Fruit fly (Drosophila melanogaster): ENCODE measurements around the gene atk.

The atk gene

dm6 chr3L:20410780-20411179, 53.9 kb downstream of the atk start:
- TF ChIP-seq sd (tag; optimal IDR thresholded peaks at IDR 0.05) (peak; percentile 26), NC2β (GFP tag; optimal IDR thresholded peaks at IDR 0.05) (no peak), Oaz (GFP tag; IDR thresholded peaks at IDR 0.05) (no peak), Ssrp (tag; optimal IDR thresholded peaks at IDR 0.05) (no peak), Tbp (GFP tag; optimal IDR thresholded peaks at IDR 0.05) (no peak), Dp (GFP tag; optimal IDR thresholded peaks at IDR 0.05) (no peak), onecut (GFP tag; IDR thresholded peaks at IDR 0.05) (no peak), Hey (tag; optimal IDR thresholded peaks at IDR 0.05) (no peak), GATAe (GFP tag; conservative IDR thresholded peaks at IDR 0.05) (no peak), Dref (GFP tag; IDR thresholded peaks at IDR 0.05) (no peak), CG12071 (GFP tag; optimal IDR thresholded peaks at IDR 0.05) (no peak), repo (GFP tag; optimal IDR thresholded peaks at IDR 0.05) (no peak), CG2712 (tag; optimal IDR thresholded peaks at IDR 0.05) (no peak), ato (GFP tag; IDR thresholded peaks at IDR 0.05; ENCODE audit: partially characterized antibody) (no peak), CG12155 (GFP tag; optimal IDR thresholded peaks at IDR 0.05) (no peak), Meics (GFP tag; optimal IDR thresholded peaks at IDR 0.05) (peak; percentile 8), CG18011 (GFP tag; optimal IDR thresholded peaks at IDR 0.05) (no peak), klu (GFP tag; IDR thresholded peaks at IDR 0.05) (no peak), CG11247 (GFP tag; IDR thresholded peaks at IDR 0.05) (no peak), Hr39 (optimal IDR thresholded peaks at IDR 0.05) (no peak), br (optimal IDR thresholded peaks at IDR 0.05) (no peak), B-H2 (GFP tag; optimal IDR thresholded peaks at IDR 0.05) (peak; percentile 24), exex (tag; optimal IDR thresholded peaks at IDR 0.05) (peak; percentile 53), sug (tag; optimal IDR thresholded peaks at IDR 0.05) (no peak), Blimp-1 (GFP tag; optimal IDR thresholded peaks at IDR 0.05) (no peak), CG1792 (GFP tag; optimal IDR thresholded peaks at IDR 0.05) (no peak), Lpt (GFP tag; optimal IDR thresholded peaks at IDR 0.05) (no peak), CG14667 (GFP tag; IDR thresholded peaks at IDR 0.05) (no peak), Mes4 (GFP tag; optimal IDR thresholded peaks at IDR 0.05) (no peak), ems (GFP tag; optimal IDR thresholded peaks at IDR 0.05) (no peak), Vsx1 (GFP tag; optimal IDR thresholded peaks at IDR 0.05) (peak; percentile 100), CG1647 (GFP tag; optimal IDR thresholded peaks at IDR 0.05) (no peak), bcd (GFP tag; optimal IDR thresholded peaks at IDR 0.05) (no peak), CG43689 (GFP tag; IDR thresholded peaks at IDR 0.05) (no peak), ci (GFP tag; IDR thresholded peaks at IDR 0.05) (peak; percentile 7; the same call in 1 of the 3 replicates), ken (GFP tag; IDR thresholded peaks at IDR 0.05) (no peak), CG6175 (GFP tag; IDR thresholded peaks at IDR 0.05) (no peak), CG11504 (tag; optimal IDR thresholded peaks at IDR 0.05) (no peak), croc (GFP tag; conservative IDR thresholded peaks at IDR 0.05) (no peak), CG12391 (tag; optimal IDR thresholded peaks at IDR 0.05) (peak; percentile 4), ro (GFP tag; IDR thresholded peaks at IDR 0.05) (no peak), unpg (GFP tag; optimal IDR thresholded peaks at IDR 0.05) (peak; percentile 42), sim (GFP tag; IDR thresholded peaks at IDR 0.05) (no peak), ara (GFP tag; IDR thresholded peaks at IDR 0.05) (no peak), Hand (GFP tag; optimal IDR thresholded peaks at IDR 0.05) (no peak), CG34376 (GFP tag; optimal IDR thresholded peaks at IDR 0.05) (no peak), kni (GFP tag; optimal IDR thresholded peaks at IDR 0.05) (no peak), CG3281 (GFP tag; optimal IDR thresholded peaks at IDR 0.05) (no peak), Nf-YC (tag; optimal IDR thresholded peaks at IDR 0.05) (no peak), sens-2 (GFP tag; IDR thresholded peaks at IDR 0.05) (no peak), disco-r (GFP tag; optimal IDR thresholded peaks at IDR 0.05) (no peak), Med (GFP tag) (peak; percentile 63), CG2875 (GFP tag; optimal IDR thresholded peaks at IDR 0.05) (no peak), Drgx (GFP tag; IDR thresholded peaks at IDR 0.05) (no peak)
